Worm (Caenorhabditis elegans) whole organism, L3 larva: ENCODE results near the gene F36H9.2.

Experiments
- R02D3.7 ChIP-seq: fragments of 150-350 bp; optimal IDR thresholded peaks from 2 replicates; lab custom pipeline; 2014; ENCODE audit warnings: missing biosample characterization, missing genetic modification characterization
- ZK546.5 ChIP-seq: sonication (generic microtip); optimal IDR thresholded peaks from 2 replicates; lab custom pipeline; 2017; ENCODE audit warnings: missing biosample characterization, missing genetic modification characterization
- aly-2 ChIP-seq: fragments of 150-350 bp; optimal IDR thresholded peaks from 2 replicates; lab custom pipeline; 2014; ENCODE audit warnings: missing biosample characterization, missing genetic modification characterization
- ama-1 ChIP-seq: fragments of 150-350 bp; optimal IDR thresholded peaks from 2 replicates; lab custom pipeline; 2018
- ceh-16 ChIP-seq: sonication (generic microtip); optimal IDR thresholded peaks from 2 replicates; lab custom pipeline; 2017; ENCODE audit warnings: missing biosample characterization, missing genetic modification characterization
- ceh-28 ChIP-seq: fragments of 150-350 bp; optimal IDR thresholded peaks from 2 replicates; lab custom pipeline; 2014; ENCODE audit warnings: missing biosample characterization, missing genetic modification reagents, missing genetic modification characterization
- ceh-82 ChIP-seq: fragments of 150-350 bp; optimal IDR thresholded peaks from 2 replicates; lab custom pipeline; 2014; ENCODE audit warnings: missing biosample characterization, missing genetic modification characterization
- ceh-9 ChIP-seq: sonication (generic microtip); optimal IDR thresholded peaks from 2 replicates; lab custom pipeline; 2018; ENCODE audit warnings: missing biosample characterization, missing genetic modification characterization
- daf-12 ChIP-seq: fragments of 150-350 bp; optimal IDR thresholded peaks from 2 replicates; lab custom pipeline; 2014; ENCODE audit warnings: missing biosample characterization, missing genetic modification reagents, missing genetic modification characterization
- egl-5 ChIP-seq: fragments of 150-350 bp; optimal IDR thresholded peaks from 2 replicates; lab custom pipeline; 2017; ENCODE audit warnings: missing biosample characterization, missing genetic modification reagents, missing genetic modification characterization, inconsistent platforms
- elt-2 ChIP-seq: sonication (generic microtip); optimal IDR thresholded peaks from 2 replicates; lab custom pipeline; 2016; ENCODE audit warnings: missing genetic modification reagents, mild to moderate bottlenecking, missing genetic modification characterization, missing compliant biosample characterization
- elt-3 ChIP-seq, 3 experiments: fragments of 150-350 bp in 1 of 3; sonication (generic microtip) in 2 of 3; optimal IDR thresholded peaks; 2 replicates in 2 of 3; 4 replicates in 1 of 3; lab custom pipeline; 2014 to 2017; ENCODE audit warnings: missing biosample characterization in 3 of 3, missing genetic modification characterization in 3 of 3
- eor-1 ChIP-seq, 2 experiments: fragments of 150-350 bp; optimal IDR thresholded peaks; 2 replicates each; lab custom pipeline; 2014 to 2018; ENCODE audit warnings: missing biosample characterization in 2 of 2, missing genetic modification characterization in 2 of 2
- fkh-10 ChIP-seq: sonication (generic microtip); optimal IDR thresholded peaks from 2 replicates; lab custom pipeline; 2017; ENCODE audit warnings: missing biosample characterization, missing genetic modification reagents, missing genetic modification characterization
- fkh-2 ChIP-seq: fragments of 150-350 bp; optimal IDR thresholded peaks from 2 replicates; lab custom pipeline; 2014; ENCODE audit warnings: missing biosample characterization, missing genetic modification reagents, missing genetic modification characterization
- hmg-11 ChIP-seq: sonication (generic microtip); optimal IDR thresholded peaks from 2 replicates; lab custom pipeline; 2016; ENCODE audit warnings: missing genetic modification characterization, missing compliant biosample characterization
- jun-1 ChIP-seq: fragments of 150-350 bp; optimal IDR thresholded peaks from 2 replicates; lab custom pipeline; 2014; ENCODE audit warnings: missing biosample characterization, missing genetic modification reagents, missing genetic modification characterization
- mml-1 ChIP-seq: fragments of 150-350 bp; sonication (generic microtip); optimal IDR thresholded peaks from 3 replicates; lab custom pipeline; 2014; ENCODE audit warnings: missing biosample characterization, missing genetic modification characterization
- nfya-1 ChIP-seq: sonication (generic microtip); optimal IDR thresholded peaks from 2 replicates; lab custom pipeline; 2017; ENCODE audit warnings: missing genetic modification characterization, mild to moderate bottlenecking, missing compliant biosample characterization, antibody characterized with exemption, moderate library complexity; ENCODE audit not compliant: insufficient read depth
- nhr-11 ChIP-seq: fragments of 150-350 bp; optimal IDR thresholded peaks from 2 replicates; lab custom pipeline; 2014; ENCODE audit warnings: missing biosample characterization, missing genetic modification characterization
- nhr-12 ChIP-seq: fragments of 150-350 bp; optimal IDR thresholded peaks from 2 replicates; lab custom pipeline; 2014; ENCODE audit warnings: missing biosample characterization, missing genetic modification characterization
- nhr-23 ChIP-seq: fragments of 150-350 bp; optimal IDR thresholded peaks from 2 replicates; lab custom pipeline; 2014; ENCODE audit warnings: missing biosample characterization, missing genetic modification reagents, missing genetic modification characterization
- nhr-25 ChIP-seq: sonication (generic microtip); optimal IDR thresholded peaks from 2 replicates; lab custom pipeline; 2017; ENCODE audit warnings: missing biosample characterization, missing genetic modification characterization
- nhr-28 ChIP-seq: fragments of 150-350 bp; optimal IDR thresholded peaks from 2 replicates; lab custom pipeline; 2014; ENCODE audit warnings: missing biosample characterization, missing genetic modification characterization
- nhr-43 ChIP-seq: sonication (generic microtip); optimal IDR thresholded peaks from 2 replicates; lab custom pipeline; 2016; ENCODE audit warnings: mild to moderate bottlenecking, missing genetic modification characterization, missing compliant biosample characterization; ENCODE audit not compliant: poor library complexity, severe bottlenecking
- nhr-77 ChIP-seq: fragments of 150-350 bp; optimal IDR thresholded peaks from 2 replicates; lab custom pipeline; 2014; ENCODE audit warnings: missing biosample characterization, missing genetic modification characterization
- pha-4 ChIP-seq: fragments of 150-350 bp; optimal IDR thresholded peaks from 2 replicates; lab custom pipeline; 2014; ENCODE audit warnings: missing biosample characterization, missing genetic modification reagents, missing genetic modification characterization
- pqm-1 ChIP-seq: fragments of 150-350 bp; optimal IDR thresholded peaks from 2 replicates; lab custom pipeline; 2017; ENCODE audit warnings: missing biosample characterization, missing genetic modification characterization, inconsistent platforms
- skn-1 ChIP-seq: fragments of 150-350 bp; optimal IDR thresholded peaks from 2 replicates; lab custom pipeline; 2014; ENCODE audit warnings: missing biosample characterization, missing genetic modification characterization
- snpc-4 ChIP-seq: fragments of 150-350 bp; optimal IDR thresholded peaks from 2 replicates; lab custom pipeline; 2014; ENCODE audit warnings: missing biosample characterization, missing genetic modification characterization
- tbx-2 ChIP-seq: sonication (generic microtip); optimal IDR thresholded peaks from 2 replicates; lab custom pipeline; 2016; ENCODE audit warnings: mild to moderate bottlenecking, missing genetic modification characterization, missing compliant biosample characterization
- unc-39 ChIP-seq: sonication (generic microtip); optimal IDR thresholded peaks from 4 replicates; lab custom pipeline; 2017; ENCODE audit warnings: missing biosample characterization, missing genetic modification characterization
- unc-62 ChIP-seq: fragments of 150-350 bp; sonication (generic microtip); optimal IDR thresholded peaks from 4 replicates; lab custom pipeline; 2014; ENCODE audit warnings: missing biosample characterization, missing genetic modification reagents, missing genetic modification characterization
- zag-1 ChIP-seq: fragments of 150-350 bp; optimal IDR thresholded peaks from 2 replicates; lab custom pipeline; 2014; ENCODE audit warnings: missing biosample characterization, missing genetic modification characterization
- ztf-11 ChIP-seq: fragments of 150-350 bp; optimal IDR thresholded peaks from 2 replicates; lab custom pipeline; 2014; ENCODE audit warnings: missing biosample characterization, missing genetic modification characterization

F36H9.2 gene

ce11 chrV:1821287-1821686 lies 33.0 kb downstream of the F36H9.2 start, which contains the start of the genes gly-7 and mrpl-39:
Gene gly-7, minus strand, starts transcription at chrV:1821323.
Gene mrpl-39, plus strand, starts transcription at chrV:1821579.
- TF ChIP-seq ztf-11 (tag; lab: Kevin White, UChicago) (no peak), egl-5 (tag; lab: Kevin White, UChicago) (no peak), hmg-11 (tag; lab: Kevin White, UChicago) (no peak), ama-1 (lab: Kevin White, UChicago) (no peak), pha-4 (tag; lab: Kevin White, UChicago) (peak; percentile 44), fkh-10 (GFP tag; lab: Kevin White, UChicago) (peak; percentile 3), nhr-77 (no peak), ZK546.5 (no peak), aly-2 (tag; lab: Kevin White, UChicago) (no peak), tbx-2 (no peak), ceh-82 (tag; lab: Kevin White, UChicago) (no peak), nhr-43 (tag; lab: Kevin White, UChicago) (no peak), unc-62 (GFP tag; lab: Kevin White, UChicago) (no peak), eor-1 (tag; optimal IDR thresholded peaks at IDR 0.05; lab: Kevin White, UChicago) (no peak), nhr-12 (tag; lab: Kevin White, UChicago) (no peak), unc-39 (no peak), nfya-1 (tag; lab: Kevin White, UChicago) (peak; percentile 45), snpc-4 (tag; lab: Kevin White, UChicago) (no peak), elt-2 (tag; lab: Kevin White, UChicago) (peak; percentile 14)

- no peak for TF ChIP-seq ceh-28 (tag; lab: Kevin White, UChicago)
- TF ChIP-seq ZK546.5: no peak
- no peak for TF ChIP-seq eor-1 (tag; optimal IDR thresholded peaks at IDR 0.05; lab: Kevin White, UChicago)
- no peak for TF ChIP-seq daf-12 (tag; lab: Kevin White, UChicago)
- TF ChIP-seq pqm-1 (tag; lab: Kevin White, UChicago): no peak
- TF ChIP-seq elt-2 (tag; lab: Kevin White, UChicago): no peak
- no peak for TF ChIP-seq ztf-11 (tag; lab: Kevin White, UChicago)
- no peak for TF ChIP-seq jun-1 (tag; lab: Kevin White, UChicago)
- no peak for TF ChIP-seq mml-1
- TF ChIP-seq zag-1 (tag; lab: Kevin White, UChicago): no peak
- no peak for TF ChIP-seq skn-1
- TF ChIP-seq nhr-11: no peak
- no peak for TF ChIP-seq elt-3 (tag; optimal IDR thresholded peaks at IDR 0.05; lab: Kevin White, UChicago)
- no peak for TF ChIP-seq nhr-23 (tag; lab: Kevin White, UChicago)
- TF ChIP-seq ceh-9 (tag; lab: Kevin White, UChicago): no peak
- TF ChIP-seq ceh-16 (tag; lab: Kevin White, UChicago): no peak
- TF ChIP-seq fkh-2 (tag; lab: Kevin White, UChicago): no peak
- TF ChIP-seq fkh-10 (GFP tag; lab: Kevin White, UChicago): no peak
- no peak for TF ChIP-seq unc-62 (GFP tag; lab: Kevin White, UChicago)
- no peak for TF ChIP-seq nhr-28 (tag; lab: Kevin White, UChicago)
Observed at ce11 chrV:1824528-1824927, 36.3 kb downstream of the F36H9.2 start.

DNA sequence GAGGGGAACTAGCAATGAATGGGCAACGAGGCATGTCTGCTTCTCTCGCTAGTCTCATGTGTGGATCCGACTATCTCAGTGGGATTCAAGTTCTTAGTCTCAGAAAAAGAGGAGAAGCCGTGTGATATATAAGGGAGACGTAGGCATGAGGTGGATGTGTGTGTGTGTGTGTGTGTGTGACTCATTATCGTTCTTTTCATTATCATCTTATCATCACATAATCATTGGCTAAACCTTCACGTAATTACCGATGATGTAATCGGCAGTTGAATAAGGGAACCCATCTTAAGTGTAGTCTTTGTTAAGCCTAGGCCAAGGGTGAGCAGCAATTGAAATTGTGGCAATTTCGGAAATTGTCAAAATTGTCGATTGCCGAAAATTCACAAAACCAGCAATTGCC lies 41.7 kb downstream of the F36H9.2 start, which contains the start of gene Y32G9B.1:
Y32G9B.1 (minus strand) TSS at position 101 of the 400 bp plus-strand sequence.
- TF ChIP-seq nhr-25 (tag; lab: Kevin White, UChicago) (peak; percentile 48), nhr-43 (tag; lab: Kevin White, UChicago) (no peak)
- TF ChIP-seq, all 47 proteins: peak for 1

DNA sequence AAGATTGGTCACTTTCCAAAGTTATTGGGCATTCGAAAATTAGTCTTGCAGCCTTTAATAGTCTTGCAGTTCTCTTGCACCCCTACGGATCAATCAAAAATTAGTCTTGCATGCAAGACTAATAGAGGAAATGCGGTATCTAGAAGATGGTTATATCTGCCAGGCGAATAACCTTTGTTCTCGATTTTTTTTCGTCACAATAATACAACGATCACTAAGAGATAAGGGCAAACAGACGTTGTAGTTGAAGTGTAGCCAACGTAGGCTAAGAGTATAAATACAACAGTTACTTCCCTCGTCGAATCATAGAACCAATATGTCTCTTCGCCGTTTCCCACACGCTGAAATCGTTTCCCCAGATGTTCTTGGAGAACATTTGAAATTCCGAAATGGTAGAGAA lies 53.5 kb downstream of the F36H9.2 start, which contains the start of gene T10B5.8:
T10B5.8 (plus strand) TSS at position 301 of the 400 bp plus-strand sequence.
- TF ChIP-seq jun-1 (tag; lab: Kevin White, UChicago): no peak
- no peak for TF ChIP-seq pqm-1 (tag; lab: Kevin White, UChicago)
- no peak for TF ChIP-seq R02D3.7
- TF ChIP-seq eor-1 (tag; optimal IDR thresholded peaks at IDR 0.05; lab: Kevin White, UChicago): no peak
- no peak for TF ChIP-seq ceh-82 (tag; lab: Kevin White, UChicago)
- no peak for TF ChIP-seq ceh-9 (tag; lab: Kevin White, UChicago)
- no peak for TF ChIP-seq skn-1
- TF ChIP-seq nfya-1 (tag; lab: Kevin White, UChicago): no peak
- no peak for TF ChIP-seq fkh-2 (tag; lab: Kevin White, UChicago)
- no peak for TF ChIP-seq nhr-28 (tag; lab: Kevin White, UChicago)
